Fruit fly (Drosophila melanogaster): ENCODE measurements around the gene kkv.

The kkv gene

DNA sequence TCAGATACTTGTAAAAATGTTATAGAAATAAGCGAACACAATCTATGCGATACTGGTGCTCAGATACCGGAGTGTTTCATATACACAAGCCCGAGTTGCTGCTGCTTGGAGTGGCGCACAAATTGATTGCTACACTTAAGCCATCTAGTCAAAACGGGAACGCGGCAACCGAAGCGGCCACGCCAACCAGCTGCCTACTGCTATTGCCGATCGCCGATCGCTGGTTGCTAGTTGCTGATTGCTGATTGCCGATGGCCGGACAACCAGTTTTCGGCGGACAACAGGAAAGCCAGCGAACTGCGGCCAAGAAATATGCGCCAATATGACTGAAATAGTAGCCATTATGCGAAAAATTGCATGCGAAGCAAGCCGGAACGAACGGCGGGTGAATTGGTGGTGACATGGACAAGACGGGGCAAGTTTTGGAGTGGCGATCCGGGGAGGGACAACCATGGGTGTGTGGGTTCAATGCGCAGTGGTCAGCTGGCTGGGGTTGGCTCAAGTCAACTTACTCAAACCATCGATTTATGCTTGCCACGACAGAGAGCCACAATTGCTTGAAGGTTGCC lies 2.5 kb downstream of the kkv start:
- TF ChIP-seq eg (GFP tag; IDR thresholded peaks at IDR 0.05) = 0 out of 3 replicates have a peak, but pooled peaks have one; percentile 23
- no peak for TF ChIP-seq Sox14 (GFP tag; optimal IDR thresholded peaks at IDR 0.05)
- TF ChIP-seq Eip93F (GFP tag; optimal IDR thresholded peaks at IDR 0.05) = no peak
- peak; percentile 41 for TF ChIP-seq Lpt (GFP tag; optimal IDR thresholded peaks at IDR 0.05)
- no peak for TF ChIP-seq CG8632 (GFP tag; optimal IDR thresholded peaks at IDR 0.05)
- no peak for TF ChIP-seq Hr38 (GFP tag; optimal IDR thresholded peaks at IDR 0.05)
- TF ChIP-seq net (GFP tag; optimal IDR thresholded peaks at IDR 0.05) = no peak
- no peak for TF ChIP-seq dac (GFP tag; optimal IDR thresholded peaks at IDR 0.05)
- no peak for TF ChIP-seq Gug (GFP tag; IDR thresholded peaks at IDR 0.05)
- no peak for TF ChIP-seq Met (GFP tag; optimal IDR thresholded peaks at IDR 0.05)
- no peak for TF ChIP-seq esn (GFP tag; optimal IDR thresholded peaks at IDR 0.05)
- no peak for TF ChIP-seq CG6163 (GFP tag; IDR thresholded peaks at IDR 0.05)
- no peak for TF ChIP-seq cyc (GFP tag; optimal IDR thresholded peaks at IDR 0.05)
- no peak; the same call in 1 of the 2 replicates for TF ChIP-seq CG15336 (GFP tag; IDR thresholded peaks at IDR 0.05)
- TF ChIP-seq pdm3 (GFP tag; optimal IDR thresholded peaks at IDR 0.05) = no peak
- no peak for TF ChIP-seq fd59A (GFP tag; optimal IDR thresholded peaks at IDR 0.05)
- no peak for TF ChIP-seq vri (GFP tag; optimal IDR thresholded peaks at IDR 0.05)
- TF ChIP-seq CG9139 (GFP tag; optimal IDR thresholded peaks at IDR 0.05) = no peak
- no peak for TF ChIP-seq lz (GFP tag; optimal IDR thresholded peaks at IDR 0.05)
- TF ChIP-seq CG3032 (tag; optimal IDR thresholded peaks at IDR 0.05) = no peak
- no peak for TF ChIP-seq CG6854 (GFP tag; optimal IDR thresholded peaks at IDR 0.05)
- TF ChIP-seq Sox102F (GFP tag; optimal IDR thresholded peaks at IDR 0.05) = no peak
- TF ChIP-seq Eip75B (GFP tag; optimal IDR thresholded peaks at IDR 0.05) = no peak
- TF ChIP-seq dsx (GFP tag; optimal IDR thresholded peaks at IDR 0.05; ENCODE audit: poor library complexity, severe bottlenecking) = no peak
- TF ChIP-seq Ets21C (GFP tag; optimal IDR thresholded peaks at IDR 0.05) = no peak
- TF ChIP-seq CG6276 (GFP tag; optimal IDR thresholded peaks at IDR 0.05) = no peak
- TF ChIP-seq topi (GFP tag; optimal IDR thresholded peaks at IDR 0.05) = no peak
- TF ChIP-seq CG31627 (GFP tag; optimal IDR thresholded peaks at IDR 0.05) = no peak
- no peak for TF ChIP-seq OdsH (GFP tag; optimal IDR thresholded peaks at IDR 0.05)
- no peak for TF ChIP-seq CG11762 (GFP tag; optimal IDR thresholded peaks at IDR 0.05; ENCODE audit: insufficient read depth)
- TF ChIP-seq CG34406 (GFP tag; optimal IDR thresholded peaks at IDR 0.05) = no peak
- TF ChIP-seq CG1621 (tag; optimal IDR thresholded peaks at IDR 0.05) = peak; percentile 54
- TF ChIP-seq ss (GFP tag; optimal IDR thresholded peaks at IDR 0.05) = peak in 1 of 2 experiments; percentile 58
- no peak for TF ChIP-seq CG8119 (GFP tag; IDR thresholded peaks at IDR 0.05)
- no peak for TF ChIP-seq CG10669 (GFP tag; optimal IDR thresholded peaks at IDR 0.05)
- TF ChIP-seq fkh (GFP tag; optimal IDR thresholded peaks at IDR 0.05) = no peak
- TF ChIP-seq CG11294 (GFP tag; IDR thresholded peaks at IDR 0.05) = no peak
- no peak for TF ChIP-seq CG10631 (GFP tag; optimal IDR thresholded peaks at IDR 0.05)
- peak; percentile 40 for TF ChIP-seq Eip78C (GFP tag)
- no peak for TF ChIP-seq CG11902 (GFP tag; optimal IDR thresholded peaks at IDR 0.05)
- TF ChIP-seq CG32006 (GFP tag; optimal IDR thresholded peaks at IDR 0.05) = no peak
- no peak for TF ChIP-seq Hr4 (GFP tag; optimal IDR thresholded peaks at IDR 0.05)
- no peak for TF ChIP-seq CG8319 (GFP tag; optimal IDR thresholded peaks at IDR 0.05)

DNA sequence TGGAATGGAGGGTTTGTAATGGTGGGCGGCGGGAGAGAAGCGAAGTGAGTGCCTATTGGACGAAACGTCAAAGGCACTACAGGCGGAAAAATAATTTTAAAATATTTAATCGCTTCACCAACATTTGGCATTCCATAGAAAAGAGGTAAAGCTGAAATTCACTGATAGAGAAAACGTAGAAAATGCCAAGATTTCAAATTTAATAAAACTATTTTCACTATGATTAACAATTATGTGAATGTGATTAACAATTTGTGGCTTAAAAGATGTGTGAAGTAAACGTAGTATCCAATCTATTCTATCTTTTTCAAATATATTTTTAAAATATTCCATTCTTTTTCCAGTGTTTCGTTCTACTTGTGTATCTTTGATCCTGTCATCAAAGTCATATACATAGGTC lies 3.2 kb downstream of the kkv start:
- TF ChIP-seq CG34406 (GFP tag; optimal IDR thresholded peaks at IDR 0.05) (no peak), svp (GFP tag) (no peak), OdsH (GFP tag; optimal IDR thresholded peaks at IDR 0.05) (no peak), topi (GFP tag; optimal IDR thresholded peaks at IDR 0.05) (no peak), CG10631 (GFP tag; optimal IDR thresholded peaks at IDR 0.05) (peak; percentile 37), CG3032 (tag; optimal IDR thresholded peaks at IDR 0.05) (peak; percentile 36), vri (GFP tag; optimal IDR thresholded peaks at IDR 0.05) (no peak), CG8119 (GFP tag; IDR thresholded peaks at IDR 0.05) (0 out of 3 replicates have a peak, but pooled peaks have one; percentile 41), fd59A (GFP tag; optimal IDR thresholded peaks at IDR 0.05) (peak; percentile 30), CG3919 (GFP tag; optimal IDR thresholded peaks at IDR 0.05) (peak; percentile 15), CG6163 (GFP tag; IDR thresholded peaks at IDR 0.05) (no peak), CG6276 (GFP tag; optimal IDR thresholded peaks at IDR 0.05) (no peak), eg (GFP tag; IDR thresholded peaks at IDR 0.05) (no peak), Ets96B (tag; optimal IDR thresholded peaks at IDR 0.05) (peak; percentile 22), Lpt (GFP tag; optimal IDR thresholded peaks at IDR 0.05) (peak; percentile 15), CG10669 (GFP tag; optimal IDR thresholded peaks at IDR 0.05) (peak; percentile 27), net (GFP tag; optimal IDR thresholded peaks at IDR 0.05) (peak; percentile 29), CG32006 (GFP tag; optimal IDR thresholded peaks at IDR 0.05) (peak; percentile 56), Sox102F (GFP tag; optimal IDR thresholded peaks at IDR 0.05) (no peak), Sox15 (GFP tag; optimal IDR thresholded peaks at IDR 0.05) (no peak), spab (GFP tag; optimal IDR thresholded peaks at IDR 0.05) (peak; percentile 14), dsx (GFP tag; optimal IDR thresholded peaks at IDR 0.05; ENCODE audit: poor library complexity, severe bottlenecking) (no peak), CG11902 (GFP tag; optimal IDR thresholded peaks at IDR 0.05) (no peak), Gug (GFP tag; IDR thresholded peaks at IDR 0.05) (no peak), acj6 (GFP tag; optimal IDR thresholded peaks at IDR 0.05) (no peak), CG1621 (tag; optimal IDR thresholded peaks at IDR 0.05) (no peak), CG8632 (GFP tag; optimal IDR thresholded peaks at IDR 0.05) (no peak)

Data from whole organism, prepupa.